Worm (Caenorhabditis elegans) whole organism, L1 larva: ENCODE results near the gene T02H6.4.

ENCODE experiments used
- F16B12.6 ChIP-seq: fragments of 150-350 bp; optimal IDR thresholded peaks from 2 replicates; lab custom pipeline; 2014; ENCODE audit warnings: missing biosample characterization, missing genetic modification characterization
- Y116A8C.19 ChIP-seq: sonication (generic microtip); optimal IDR thresholded peaks from 2 replicates; lab custom pipeline; 2016; ENCODE audit warnings: missing compliant biosample characterization, missing genetic modification characterization, borderline replicate concordance
- blmp-1 ChIP-seq: fragments of 150-350 bp; optimal IDR thresholded peaks from 2 replicates; lab custom pipeline; 2014; ENCODE audit warnings: missing biosample characterization, missing genetic modification characterization
- ceh-82 ChIP-seq, 3 experiments: fragments of 150-350 bp in 1 of 3; sonication (generic microtip) in 2 of 3; optimal IDR thresholded peaks; 2 replicates each; lab custom pipeline; 2014 to 2017; ENCODE audit warnings: missing biosample characterization in 3 of 3, missing genetic modification characterization in 3 of 3
- ceh-90 ChIP-seq: sonication (generic microtip); optimal IDR thresholded peaks from 2 replicates; lab custom pipeline; 2016; ENCODE audit warnings: missing genetic modification characterization, missing compliant biosample characterization
- dsc-1 ChIP-seq: sonication (generic microtip); optimal IDR thresholded peaks from 2 replicates; lab custom pipeline; 2016; ENCODE audit warnings: mild to moderate bottlenecking, missing genetic modification characterization, missing compliant biosample characterization
- efl-1 ChIP-seq, 4 experiments: fragments of 150-350 bp; optimal IDR thresholded peaks in 3 of 4; peaks in 1 of 4; 1 replicate in 1 of 4; 2 replicates in 3 of 4; lab custom pipeline; 2014; ENCODE audit warnings: missing biosample characterization in 2 of 4, missing genetic modification characterization in 2 of 4, missing genetic modification reagents in 2 of 4
- efl-3 ChIP-seq: fragments of 200-800 bp; sonication (Bioruptor generic); optimal IDR thresholded peaks from 2 replicates; lab custom pipeline; 2018; ENCODE audit warnings: mild to moderate bottlenecking, missing genetic modification characterization, missing compliant biosample characterization
- egl-13 ChIP-seq: sonication (generic microtip); optimal IDR thresholded peaks from 2 replicates; lab custom pipeline; 2016; ENCODE audit warnings: missing genotype, missing genetic modification reagents, missing genetic modification characterization, missing compliant biosample characterization
- egl-27 ChIP-seq, 2 experiments: fragments of 150-350 bp in 1 of 2; sonication (generic microtip); optimal IDR thresholded peaks; 3 replicates each; lab custom pipeline; 2017 to 2018; ENCODE audit warnings: missing biosample characterization in 2 of 2, missing genetic modification characterization in 2 of 2, missing genetic modification reagents in 2 of 2
- fkh-10 ChIP-seq: sonication (generic microtip); optimal IDR thresholded peaks from 2 replicates; lab custom pipeline; 2017; ENCODE audit warnings: missing biosample characterization, missing genetic modification reagents, missing genetic modification characterization
- fkh-4 ChIP-seq: sonication (generic microtip); optimal IDR thresholded peaks from 2 replicates; lab custom pipeline; 2016; ENCODE audit warnings: missing compliant biosample characterization, missing genetic modification characterization, borderline replicate concordance
- fkh-8 ChIP-seq: sonication (generic microtip); optimal IDR thresholded peaks from 2 replicates; lab custom pipeline; 2016; ENCODE audit warnings: mild to moderate bottlenecking, missing genetic modification characterization, missing compliant biosample characterization
- grh-1 ChIP-seq: fragments of 200-800 bp; sonication (Bioruptor generic); IDR thresholded peaks from 2 replicates; pipeline ENCODE4 v1.3.6; 2022; ENCODE audit warnings: missing genetic modification reagents, missing genetic modification characterization, missing compliant biosample characterization
- hlh-4 ChIP-seq: sonication (generic microtip); optimal IDR thresholded peaks from 2 replicates; lab custom pipeline; 2016; ENCODE audit warnings: mild to moderate bottlenecking, missing genetic modification characterization, missing compliant biosample characterization
- jun-1 ChIP-seq: fragments of 150-350 bp; optimal IDR thresholded peaks from 2 replicates; lab custom pipeline; 2014; ENCODE audit warnings: missing biosample characterization, missing genetic modification reagents, missing genetic modification characterization
- lin-15B ChIP-seq: fragments of 150-350 bp; sonication (generic microtip); optimal IDR thresholded peaks from 3 replicates; lab custom pipeline; 2014; ENCODE audit warnings: missing biosample characterization, missing genetic modification characterization
- lir-3 ChIP-seq: sonication (generic microtip); optimal IDR thresholded peaks from 2 replicates; lab custom pipeline; 2016; ENCODE audit warnings: mild to moderate bottlenecking, missing genetic modification characterization, moderate library complexity, missing compliant biosample characterization; ENCODE audit not compliant: poor library complexity
- lsy-2 ChIP-seq, 2 experiments: fragments of 150-350 bp; optimal IDR thresholded peaks; 2 replicates each; lab custom pipeline; 2014; ENCODE audit warnings: missing biosample characterization in 2 of 2, missing genetic modification characterization in 2 of 2
- nhr-12 ChIP-seq: sonication (generic microtip); optimal IDR thresholded peaks from 2 replicates; lab custom pipeline; 2017; ENCODE audit warnings: missing biosample characterization, missing genetic modification characterization
- nhr-19 ChIP-seq: fragments of 200-800 bp; sonication (Bioruptor generic); conservative IDR thresholded peaks from 2 replicates; pipeline ENCODE4 v1.3.6; 2022; ENCODE audit warnings: missing genetic modification characterization, missing compliant biosample characterization
- nhr-47 ChIP-seq: sonication (generic microtip); optimal IDR thresholded peaks from 2 replicates; lab custom pipeline; 2016; ENCODE audit warnings: mild to moderate bottlenecking, missing genetic modification characterization, moderate library complexity, missing compliant biosample characterization
- nhr-77 ChIP-seq: fragments of 150-350 bp; optimal IDR thresholded peaks from 2 replicates; lab custom pipeline; 2014; ENCODE audit warnings: missing biosample characterization, missing genetic modification characterization
- nhr-90 ChIP-seq: sonication (generic microtip); optimal IDR thresholded peaks from 2 replicates; lab custom pipeline; 2016; ENCODE audit warnings: mild to moderate bottlenecking, missing genetic modification characterization, missing compliant biosample characterization; ENCODE audit not compliant: poor library complexity
- rnt-1 ChIP-seq: sonication (generic microtip); optimal IDR thresholded peaks from 2 replicates; lab custom pipeline; 2016; ENCODE audit warnings: mild to moderate bottlenecking, missing genetic modification characterization, moderate library complexity, missing compliant biosample characterization
- skn-1 ChIP-seq: fragments of 150-350 bp; optimal IDR thresholded peaks from 2 replicates; lab custom pipeline; 2014; ENCODE audit warnings: missing biosample characterization, missing genetic modification characterization
- snpc-4 ChIP-seq: fragments of 150-350 bp; optimal IDR thresholded peaks from 2 replicates; lab custom pipeline; 2014; ENCODE audit warnings: missing biosample characterization, missing genetic modification characterization
- sptf-1 ChIP-seq: fragments of 150-350 bp; optimal IDR thresholded peaks from 2 replicates; lab custom pipeline; 2014; ENCODE audit warnings: missing biosample characterization, missing genetic modification characterization
- sup-37 ChIP-seq: fragments of 200-800 bp; sonication (Bioruptor generic); optimal IDR thresholded peaks from 2 replicates; lab custom pipeline; 2018; ENCODE audit warnings: mild to moderate bottlenecking, missing genetic modification characterization, missing compliant biosample characterization
- swsn-7 ChIP-seq: sonication (generic microtip); optimal IDR thresholded peaks from 2 replicates; lab custom pipeline; 2016; ENCODE audit warnings: missing genetic modification characterization, missing compliant biosample characterization
- unc-30 ChIP-seq: sonication (generic microtip); optimal IDR thresholded peaks from 2 replicates; lab custom pipeline; 2017; ENCODE audit warnings: missing biosample characterization, missing genetic modification characterization
- unc-62 ChIP-seq: fragments of 150-350 bp; optimal IDR thresholded peaks from 2 replicates; lab custom pipeline; 2014; ENCODE audit warnings: missing biosample characterization, missing genetic modification reagents, missing genetic modification characterization
- zag-1 ChIP-seq: fragments of 150-350 bp; optimal IDR thresholded peaks from 2 replicates; lab custom pipeline; 2014; ENCODE audit warnings: missing biosample characterization, missing genetic modification characterization
- zip-4 ChIP-seq: fragments of 200-800 bp; sonication (Bioruptor generic); optimal IDR thresholded peaks from 2 replicates; lab custom pipeline; 2018; ENCODE audit warnings: mild to moderate bottlenecking, missing genetic modification characterization, moderate library complexity, missing compliant biosample characterization

Gene T02H6.4

DNA sequence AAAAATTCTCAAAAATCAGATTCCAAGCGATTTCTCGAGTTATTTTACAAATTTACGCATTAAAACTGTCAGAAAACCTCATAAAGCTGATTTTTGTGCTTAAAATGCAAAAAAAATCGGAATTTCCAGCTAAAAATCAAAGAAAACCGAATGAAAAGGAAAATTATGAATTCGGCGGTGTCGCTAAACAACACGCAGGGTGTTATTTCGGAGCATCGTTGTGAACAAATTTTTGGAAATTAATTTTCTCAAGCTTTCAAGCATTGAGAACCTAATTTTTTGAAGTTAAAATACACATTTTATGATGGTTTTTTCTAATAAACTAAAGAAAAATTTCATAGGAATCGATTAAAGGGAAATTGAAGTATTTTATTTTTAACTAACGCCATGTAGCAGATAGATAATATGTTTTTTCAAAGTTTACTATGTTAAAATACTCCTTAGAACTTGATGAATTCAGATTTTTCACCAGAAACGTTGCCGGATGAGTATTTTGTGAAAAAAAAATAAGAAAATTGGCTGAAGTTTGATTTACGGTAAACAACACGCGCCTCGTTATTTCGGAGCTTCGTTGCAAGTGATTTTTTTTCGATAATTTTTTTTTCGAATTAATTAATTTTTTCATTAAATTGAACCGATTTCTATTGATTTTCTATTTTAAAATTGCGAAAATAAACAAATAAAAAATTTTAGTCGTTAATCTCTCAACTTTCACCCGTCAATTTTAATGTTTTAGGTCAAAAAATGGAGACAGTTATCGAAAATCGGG, 11.7 kb downstream of the T02H6.4 start, which contains the start of gene thoc-1 (continued):
- TF ChIP-seq lsy-2 (tag; optimal IDR thresholded peaks at IDR 0.05; lab: Kevin White, UChicago), result peak in 1 of 2 experiments; percentile 30

- TF ChIP-seq zag-1 (tag; lab: Kevin White, UChicago) (no peak), efl-1 (optimal IDR thresholded peaks at IDR 0.05; lab: Kevin White, UChicago) (no peak), efl-1 (GFP tag; optimal IDR thresholded peaks at IDR 0.05 in 1 of 2; lab: Kevin White, UChicago) (no peak), sup-37 (GFP tag; lab: Kevin White, UChicago) (no peak), unc-62 (GFP tag; lab: Kevin White, UChicago) (no peak), nhr-12 (no peak), nhr-19 (GFP tag; lab: Robert Waterston, UW) (no peak), lin-15B (tag; lab: Kevin White, UChicago) (no peak), snpc-4 (tag; lab: Kevin White, UChicago) (no peak), rnt-1 (tag; lab: Kevin White, UChicago) (no peak), F16B12.6 (tag; lab: Kevin White, UChicago) (no peak), ceh-90 (tag; lab: Kevin White, UChicago) (no peak), blmp-1 (tag; lab: Kevin White, UChicago) (no peak), Y116A8C.19 (tag; lab: Kevin White, UChicago) (no peak), nhr-47 (tag; lab: Kevin White, UChicago) (no peak), skn-1 (no peak)
- TF ChIP-seq, all 84 proteins: peak for 0
These were observed 19.2 kb downstream of the T02H6.4 start, which contains the start of gene T02H6.1 for ce11 chrII:709081-709480. T02H6.1 (plus strand) TSS chrII:709381.

DNA sequence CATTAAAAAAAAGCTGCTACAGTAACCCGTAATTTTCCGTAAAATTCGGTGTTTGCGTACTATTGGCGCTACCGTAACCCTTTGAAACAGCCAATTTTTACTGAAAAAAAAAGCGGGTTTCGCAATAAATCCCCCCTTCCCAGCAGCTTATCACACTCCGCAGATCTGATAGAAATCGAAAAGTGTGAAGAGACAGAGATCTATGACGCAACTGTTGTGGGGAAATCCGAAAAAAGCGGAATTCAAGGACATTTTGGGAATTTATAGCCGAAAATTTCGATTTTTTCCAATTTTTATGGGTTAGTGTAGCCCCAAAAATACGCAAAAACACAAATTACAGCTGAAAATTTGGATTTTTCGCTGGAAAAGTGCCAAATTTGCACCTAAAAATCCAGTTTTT, 32.1 kb downstream of the T02H6.4 start:
- no peak for TF ChIP-seq fkh-10 (GFP tag; lab: Kevin White, UChicago)
- peak; percentile 78 for TF ChIP-seq blmp-1 (tag; lab: Kevin White, UChicago)

DNA sequence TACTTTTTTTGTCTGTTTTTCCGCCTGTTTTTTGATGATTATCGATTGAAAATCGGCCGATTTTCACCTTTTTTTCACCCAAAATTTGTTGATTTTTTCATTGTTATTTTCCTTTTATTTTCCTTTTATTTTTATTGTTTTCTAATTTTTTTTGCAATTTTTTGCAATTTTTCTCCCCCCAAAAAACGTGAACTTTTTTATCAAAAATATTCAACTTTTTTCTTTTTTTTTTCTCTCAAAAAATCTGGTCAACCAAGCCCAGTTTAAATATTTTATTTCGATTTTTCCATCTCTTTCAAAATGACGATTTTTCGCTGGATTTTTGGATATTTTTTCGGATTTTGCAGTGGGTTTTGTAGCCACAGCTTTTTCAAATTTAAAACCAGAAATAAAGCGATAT, 33.6 kb downstream of the T02H6.4 start, which contains the start of gene rfip-2:
TSS of gene rfip-2 (plus strand) at position 301 of the 400 bp plus-strand sequence.
- TF ChIP-seq lsy-2 (tag; optimal IDR thresholded peaks at IDR 0.05; lab: Kevin White, UChicago) (no peak), unc-30 (tag; lab: Kevin White, UChicago) (no peak), jun-1 (tag; lab: Kevin White, UChicago) (no peak), efl-3 (GFP tag; lab: Kevin White, UChicago) (no peak), nhr-90 (no peak), fkh-8 (tag; lab: Kevin White, UChicago) (no peak), hlh-4 (tag; lab: Kevin White, UChicago) (no peak), egl-27 (tag; optimal IDR thresholded peaks at IDR 0.05; lab: Kevin White, UChicago) (no peak), sptf-1 (tag; lab: Kevin White, UChicago) (no peak), egl-13 (tag; lab: Kevin White, UChicago) (no peak), swsn-7 (tag; lab: Kevin White, UChicago) (no peak), nhr-77 (tag; lab: Kevin White, UChicago) (no peak), fkh-4 (tag; lab: Kevin White, UChicago) (no peak), lir-3 (tag; lab: Kevin White, UChicago) (no peak), lin-15B (tag; lab: Kevin White, UChicago) (no peak), grh-1 (no peak), ceh-82 (tag; optimal IDR thresholded peaks at IDR 0.05; lab: Kevin White, UChicago) (no peak), zip-4 (GFP tag; lab: Kevin White, UChicago) (no peak), dsc-1 (no peak)
